Fruit fly (Drosophila melanogaster): ENCODE results near the gene Rac2.

Gene Rac2

dm6 chr3L:7434715-7435653, at the start of gene Rac2 (continued):
- TF ChIP-seq BtbVII (GFP tag; optimal IDR thresholded peaks at IDR 0.05), result peak; percentile 26
- TF ChIP-seq CG13894 (tag; optimal IDR thresholded peaks at IDR 0.05), result no peak
- 0 out of 2 replicates have a peak, but pooled peaks have one; percentile 10 for TF ChIP-seq CG17328 (GFP tag; IDR thresholded peaks at IDR 0.05)
- TF ChIP-seq Vsx1 (GFP tag; optimal IDR thresholded peaks at IDR 0.05), result peak; percentile 58
- TF ChIP-seq Hey (tag; optimal IDR thresholded peaks at IDR 0.05), result no peak
- TF ChIP-seq prd (optimal IDR thresholded peaks at IDR 0.05), result no peak
- TF ChIP-seq prd (GFP tag; IDR thresholded peaks at IDR 0.05), result peak; percentile 33; the same call in 2 of the 3 replicates
- TF ChIP-seq ci (GFP tag; IDR thresholded peaks at IDR 0.05), result 0 out of 3 replicates have a peak, but pooled peaks have one; percentile 59
- no peak for TF ChIP-seq pzg (GFP tag; optimal IDR thresholded peaks at IDR 0.05)
- peak; percentile 50 for TF ChIP-seq CG17385 (GFP tag; optimal IDR thresholded peaks at IDR 0.05)
- peak; percentile 36; the same call in 1 of the 2 replicates for TF ChIP-seq Bgb (GFP tag; IDR thresholded peaks at IDR 0.05; ENCODE audit: partially characterized antibody)
- TF ChIP-seq Dll (GFP tag; IDR thresholded peaks at IDR 0.05; ENCODE audit: partially characterized antibody), result peak; percentile 51; the same call in 2 of the 4 replicates
- TF ChIP-seq Ets65A (GFP tag), result no peak
- 0 out of 3 replicates have a peak, but pooled peaks have one; percentile 19 for TF ChIP-seq Optix (GFP tag; IDR thresholded peaks at IDR 0.05)
- TF ChIP-seq CG1647 (GFP tag; optimal IDR thresholded peaks at IDR 0.05), result no peak
- no peak for TF ChIP-seq maf-S (GFP tag; optimal IDR thresholded peaks at IDR 0.05)
- peak; percentile 34 for TF ChIP-seq CG15479 (GFP tag; optimal IDR thresholded peaks at IDR 0.05)
- TF ChIP-seq CG1792 (GFP tag; optimal IDR thresholded peaks at IDR 0.05), result no peak
- TF ChIP-seq CG13775 (GFP tag; optimal IDR thresholded peaks at IDR 0.05), result no peak
- TF ChIP-seq Asciz (GFP tag; optimal IDR thresholded peaks at IDR 0.05), result no peak
- 0 out of 2 replicates have a peak, but pooled peaks have one; percentile 10 for TF ChIP-seq lmd (GFP tag; IDR thresholded peaks at IDR 0.05)
- TF ChIP-seq al (GFP tag; IDR thresholded peaks at IDR 0.05), result no peak
- TF ChIP-seq tgo (GFP tag; IDR thresholded peaks at IDR 0.05), result no peak
- TF ChIP-seq wor (GFP tag; IDR thresholded peaks at IDR 0.05), result no peak
- TF ChIP-seq ssp (GFP tag; IDR thresholded peaks at IDR 0.05), result no peak
- peak; percentile 23 for TF ChIP-seq kah (GFP tag; optimal IDR thresholded peaks at IDR 0.05)
- TF ChIP-seq CG12071 (GFP tag; optimal IDR thresholded peaks at IDR 0.05), result no peak
- peak; percentile 53; the same call in 1 of the 3 replicates for TF ChIP-seq Dbx (GFP tag; IDR thresholded peaks at IDR 0.05)
- TF ChIP-seq gsb (GFP tag; IDR thresholded peaks at IDR 0.05), result 0 out of 2 replicates have a peak, but pooled peaks have one; percentile 7
- TF ChIP-seq Scr (GFP tag; IDR thresholded peaks at IDR 0.05; ENCODE audit: partially characterized antibody), result peak; percentile 51
- no peak for TF ChIP-seq Poxn (GFP tag; IDR thresholded peaks at IDR 0.05)
- 0 out of 3 replicates have a peak, but pooled peaks have one; percentile 27 for TF ChIP-seq CG11695 (GFP tag; IDR thresholded peaks at IDR 0.05)
- no peak for TF ChIP-seq croc (GFP tag; conservative IDR thresholded peaks at IDR 0.05)
- TF ChIP-seq CG18262 (tag; optimal IDR thresholded peaks at IDR 0.05), result peak; percentile 11
- peak; percentile 12 for TF ChIP-seq Side (GFP tag; optimal IDR thresholded peaks at IDR 0.05)
- TF ChIP-seq knrl (GFP tag; IDR thresholded peaks at IDR 0.05; ENCODE audit: partially characterized antibody), result peak; percentile 13; the same call in 1 of the 3 replicates
- TF ChIP-seq CG4424 (GFP tag; optimal IDR thresholded peaks at IDR 0.05), result no peak
- TF ChIP-seq CG10979 (tag; optimal IDR thresholded peaks at IDR 0.05), result peak; percentile 22
- peak; percentile 57 for TF ChIP-seq Atf3 (GFP tag; optimal IDR thresholded peaks at IDR 0.05)
- TF ChIP-seq ftz-f1 (GFP tag; optimal IDR thresholded peaks at IDR 0.05), result peak; percentile 98
- no peak for TF ChIP-seq mam (GFP tag; optimal IDR thresholded peaks at IDR 0.05)
- TF ChIP-seq gsb-n (tag; optimal IDR thresholded peaks at IDR 0.05), result peak; percentile 56
- no peak for TF ChIP-seq CG10366 (GFP tag; IDR thresholded peaks at IDR 0.05)
- 0 out of 3 replicates have a peak, but pooled peaks have one; percentile 37 for TF ChIP-seq HLH4C (GFP tag; IDR thresholded peaks at IDR 0.05; ENCODE audit: partially characterized antibody)
- TF ChIP-seq CG6854 (GFP tag; optimal IDR thresholded peaks at IDR 0.05), result no peak
- TF ChIP-seq pnt (GFP tag; optimal IDR thresholded peaks at IDR 0.05), result peak; percentile 24
- no peak for TF ChIP-seq CG9609 (GFP tag; optimal IDR thresholded peaks at IDR 0.05)
- no peak for TF ChIP-seq mld (GFP tag; IDR thresholded peaks at IDR 0.05; ENCODE audit: partially characterized antibody)

Measured in whole organism, embryonic.